Worm (Caenorhabditis elegans) whole organism, mixed stage, embryonic: ENCODE results near the gene vab-7.
A peak's percentile ranks its signal among the peaks of the same experiment; 100 is the strongest.

Experiments
- M03D4.4 ChIP-seq: sonication (generic microtip); optimal IDR thresholded peaks from 2 replicates; lab custom pipeline; 2017; ENCODE audit warnings: mild to moderate bottlenecking, missing genetic modification characterization, missing compliant biosample characterization
- bed-3 ChIP-seq: fragments of 200-800 bp; sonication (Bioruptor generic); optimal IDR thresholded peaks from 3 replicates; lab custom pipeline; 2018; ENCODE audit warnings: mild to moderate bottlenecking, missing genetic modification characterization, moderate library complexity, missing compliant biosample characterization
- blmp-1 ChIP-seq: fragments of 150-350 bp; optimal IDR thresholded peaks from 2 replicates; lab custom pipeline; 2014; ENCODE audit warnings: missing biosample characterization, missing genetic modification characterization
- ceh-39 ChIP-seq: fragments of 150-350 bp; optimal IDR thresholded peaks from 2 replicates; lab custom pipeline; 2014; ENCODE audit warnings: missing biosample characterization, missing genetic modification characterization
- ceh-43 ChIP-seq: fragments of 200-800 bp; sonication (Bioruptor generic); optimal IDR thresholded peaks from 2 replicates; lab custom pipeline; 2018; ENCODE audit warnings: mild to moderate bottlenecking, missing genetic modification characterization, moderate library complexity, missing compliant biosample characterization
- ceh-83 ChIP-seq: fragments of 200-800 bp; sonication (Bioruptor generic); optimal IDR thresholded peaks from 2 replicates; lab custom pipeline; 2018; ENCODE audit warnings: mild to moderate bottlenecking, missing genetic modification characterization, missing compliant biosample characterization
- ces-1 ChIP-seq: fragments of 150-350 bp; optimal IDR thresholded peaks from 2 replicates; lab custom pipeline; 2014; ENCODE audit warnings: missing biosample characterization, missing genetic modification reagents, missing genetic modification characterization
- cnd-1 ChIP-seq: fragments of 200-800 bp; sonication (Bioruptor generic); optimal IDR thresholded peaks from 2 replicates; lab custom pipeline; 2018; ENCODE audit warnings: mild to moderate bottlenecking, missing genetic modification characterization, missing compliant biosample characterization
- drap-1 ChIP-seq: fragments of 200-800 bp; sonication (Bioruptor generic); optimal IDR thresholded peaks from 3 replicates; lab custom pipeline; 2018; ENCODE audit warnings: mild to moderate bottlenecking, missing genetic modification characterization, missing compliant biosample characterization
- elt-1 ChIP-seq: sonication (generic microtip); optimal IDR thresholded peaks from 2 replicates; lab custom pipeline; 2017; ENCODE audit warnings: missing genetic modification characterization, mild to moderate bottlenecking, missing compliant biosample characterization, antibody characterized with exemption, moderate library complexity, borderline replicate concordance; ENCODE audit not compliant: insufficient read depth
- elt-3 ChIP-seq: fragments of 150-350 bp; optimal IDR thresholded peaks from 2 replicates; lab custom pipeline; 2014; ENCODE audit warnings: missing biosample characterization, missing genetic modification characterization
- flh-1 ChIP-seq: fragments of 200-800 bp; sonication (Bioruptor generic); optimal IDR thresholded peaks from 2 replicates; lab custom pipeline; 2018; ENCODE audit warnings: mild to moderate bottlenecking, missing genetic modification characterization, moderate library complexity, missing compliant biosample characterization
- hlh-1 ChIP-seq: fragments of 150-350 bp; optimal IDR thresholded peaks from 2 replicates; lab custom pipeline; 2014; ENCODE audit warnings: missing biosample characterization, missing genetic modification reagents, missing genetic modification characterization
- lin-13 ChIP-seq: fragments of 150-350 bp; optimal IDR thresholded peaks from 2 replicates; lab custom pipeline; 2014; ENCODE audit warnings: missing biosample characterization, missing genetic modification characterization
- lin-32 ChIP-seq: fragments of 200-800 bp; sonication (Bioruptor generic); optimal IDR thresholded peaks from 2 replicates; lab custom pipeline; 2018; ENCODE audit warnings: mild to moderate bottlenecking, missing genetic modification characterization, missing compliant biosample characterization
- mab-5 ChIP-seq: fragments of 150-350 bp; optimal IDR thresholded peaks from 2 replicates; lab custom pipeline; 2014; ENCODE audit warnings: missing biosample characterization, missing genetic modification characterization
- mep-1 ChIP-seq: fragments of 150-350 bp; optimal IDR thresholded peaks from 2 replicates; lab custom pipeline; 2017; ENCODE audit warnings: missing biosample characterization, missing genetic modification reagents, missing genetic modification characterization, inconsistent platforms
- mls-2 ChIP-seq: sonication (generic microtip); optimal IDR thresholded peaks from 2 replicates; lab custom pipeline; 2016; ENCODE audit warnings: mild to moderate bottlenecking, missing genetic modification characterization, moderate library complexity, missing compliant biosample characterization
- nhr-12 ChIP-seq: fragments of 150-350 bp; optimal IDR thresholded peaks from 2 replicates; lab custom pipeline; 2014; ENCODE audit warnings: missing biosample characterization, missing genetic modification characterization
- nhr-2 ChIP-seq: fragments of 150-350 bp; optimal IDR thresholded peaks from 2 replicates; lab custom pipeline; 2014; ENCODE audit warnings: missing biosample characterization, missing genetic modification characterization
- nhr-237 ChIP-seq: fragments of 150-350 bp; optimal IDR thresholded peaks from 2 replicates; lab custom pipeline; 2014; ENCODE audit warnings: missing biosample characterization, missing genetic modification characterization
- nhr-28 ChIP-seq: fragments of 150-350 bp; optimal IDR thresholded peaks from 2 replicates; lab custom pipeline; 2014; ENCODE audit warnings: missing biosample characterization, missing genetic modification characterization
- nhr-76 ChIP-seq: sonication (generic microtip); optimal IDR thresholded peaks from 2 replicates; lab custom pipeline; 2017; ENCODE audit warnings: missing biosample characterization, missing genetic modification characterization
- pha-4 ChIP-seq: fragments of 150-350 bp; optimal IDR thresholded peaks from 2 replicates; lab custom pipeline; 2018; ENCODE audit warnings: missing biosample characterization, missing genetic modification reagents, missing genetic modification characterization
- sem-2 ChIP-seq: fragments of 200-800 bp; sonication (Bioruptor generic); optimal IDR thresholded peaks from 2 replicates; lab custom pipeline; 2018; ENCODE audit warnings: mild to moderate bottlenecking, missing genetic modification characterization, missing compliant biosample characterization
- snpc-4 ChIP-seq: fragments of 150-350 bp; optimal IDR thresholded peaks from 2 replicates; lab custom pipeline; 2014; ENCODE audit warnings: missing biosample characterization, missing genetic modification characterization
- sptf-1 ChIP-seq: sonication (generic microtip); optimal IDR thresholded peaks from 2 replicates; lab custom pipeline; 2017; ENCODE audit warnings: mild to moderate bottlenecking, missing genetic modification characterization, moderate library complexity, missing compliant biosample characterization
- unc-120 ChIP-seq: sonication (generic microtip); optimal IDR thresholded peaks from 2 replicates; lab custom pipeline; 2017; ENCODE audit warnings: missing genetic modification characterization, missing compliant biosample characterization; ENCODE audit not compliant: poor library complexity, severe bottlenecking
- unc-39 ChIP-seq: fragments of 150-350 bp; optimal IDR thresholded peaks from 2 replicates; lab custom pipeline; 2014; ENCODE audit warnings: missing biosample characterization, missing genetic modification characterization
- unc-62 ChIP-seq: fragments of 150-350 bp; optimal IDR thresholded peaks from 2 replicates; lab custom pipeline; 2014; ENCODE audit warnings: missing biosample characterization, missing genetic modification reagents, missing genetic modification characterization
- ztf-11 ChIP-seq: fragments of 150-350 bp; optimal IDR thresholded peaks from 2 replicates; lab custom pipeline; 2014; ENCODE audit warnings: missing biosample characterization, missing genetic modification characterization

vab-7 gene

DNA sequence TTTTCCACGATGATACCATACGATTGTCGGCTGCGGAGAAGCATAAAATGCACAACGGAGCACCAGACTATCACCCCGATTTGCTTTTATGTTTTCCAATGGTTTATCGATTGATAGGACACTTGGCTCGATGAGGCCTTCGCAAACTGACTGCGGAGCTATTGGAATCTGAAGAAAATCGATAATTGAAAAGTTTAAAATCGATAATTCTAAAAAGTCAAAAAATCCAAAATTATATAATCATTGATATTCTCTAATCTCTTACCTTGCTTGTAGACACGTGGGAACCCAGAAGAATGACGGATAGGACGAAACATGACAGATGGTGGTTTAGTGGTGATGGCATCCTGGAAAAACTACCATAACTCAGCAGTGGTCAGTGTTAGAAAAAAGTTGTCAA is 33.0 kb downstream of the vab-7 start, which contains the start of gene zig-5:
zig-5 (minus strand) TSS at position 349 of the 400 bp plus-strand sequence.
- TF ChIP-seq flh-1 (GFP tag; lab: Kevin White, UChicago) (no peak), nhr-76 (tag; lab: Kevin White, UChicago) (no peak), nhr-12 (tag; lab: Kevin White, UChicago) (no peak), unc-120 (tag; lab: Kevin White, UChicago) (no peak), mab-5 (no peak), ceh-39 (no peak), ceh-43 (GFP tag; lab: Kevin White, UChicago) (no peak), drap-1 (GFP tag; lab: Kevin White, UChicago) (no peak), pha-4 (tag; lab: Kevin White, UChicago) (no peak), ces-1 (no peak), lin-32 (no peak), cnd-1 (no peak), hlh-1 (tag; lab: Kevin White, UChicago) (no peak), sem-2 (no peak), unc-39 (tag; lab: Kevin White, UChicago) (no peak), ztf-11 (no peak), lin-13 (tag; lab: Kevin White, UChicago) (no peak), bed-3 (GFP tag; lab: Kevin White, UChicago) (no peak)
- TF ChIP-seq, all 35 proteins: peak for 0

DNA sequence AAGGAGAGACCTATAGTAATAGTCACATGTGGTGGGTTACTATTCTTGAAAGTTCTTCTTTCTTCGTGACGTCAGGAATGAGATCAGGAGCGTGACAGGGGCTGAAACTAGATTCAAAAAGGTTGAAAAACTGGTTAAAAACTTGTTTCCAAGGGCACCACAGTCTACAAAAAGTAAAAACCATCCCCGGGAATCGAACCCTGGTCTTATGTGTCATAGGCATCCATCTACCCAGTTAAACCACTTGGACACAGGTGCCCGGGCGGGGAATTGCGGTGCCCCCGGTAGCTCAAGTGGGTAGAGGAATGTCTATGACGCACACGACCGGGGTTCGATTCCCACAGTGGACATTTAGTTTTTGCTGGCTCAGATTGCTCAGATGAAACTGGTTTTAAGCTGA is 37.1 kb downstream of the vab-7 start:
- TF ChIP-seq sptf-1 (tag; lab: Kevin White, UChicago) (no peak), sem-2 (no peak), nhr-76 (tag; lab: Kevin White, UChicago) (no peak), mls-2 (tag; lab: Kevin White, UChicago) (no peak), ztf-11 (no peak), blmp-1 (tag; lab: Kevin White, UChicago) (no peak)

DNA sequence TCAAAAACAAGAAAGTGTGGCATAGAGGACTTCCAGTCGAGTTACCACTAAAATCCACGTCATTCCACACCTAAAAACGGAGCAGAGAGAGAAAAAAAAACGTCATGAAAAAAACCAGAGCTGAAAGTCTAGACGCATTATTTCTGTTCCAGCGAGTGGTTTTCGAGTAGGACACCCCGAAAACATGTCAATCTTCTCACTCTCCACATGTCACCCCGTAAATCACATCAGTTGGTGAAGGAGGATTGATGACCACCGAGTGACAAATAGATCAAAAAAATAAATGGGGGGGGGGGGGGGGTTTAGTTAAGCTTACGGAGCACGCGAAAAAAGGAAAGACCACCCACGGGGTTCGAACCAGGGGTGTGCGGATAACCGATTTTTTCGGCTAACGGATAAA is 37.6 kb downstream of the vab-7 start:
- no peak for TF ChIP-seq mab-5
- TF ChIP-seq flh-1 (GFP tag; lab: Kevin White, UChicago) = no peak
- peak; percentile 22 for TF ChIP-seq unc-62 (GFP tag; lab: Kevin White, UChicago)
- TF ChIP-seq M03D4.4 (tag; lab: Kevin White, UChicago) = no peak

DNA sequence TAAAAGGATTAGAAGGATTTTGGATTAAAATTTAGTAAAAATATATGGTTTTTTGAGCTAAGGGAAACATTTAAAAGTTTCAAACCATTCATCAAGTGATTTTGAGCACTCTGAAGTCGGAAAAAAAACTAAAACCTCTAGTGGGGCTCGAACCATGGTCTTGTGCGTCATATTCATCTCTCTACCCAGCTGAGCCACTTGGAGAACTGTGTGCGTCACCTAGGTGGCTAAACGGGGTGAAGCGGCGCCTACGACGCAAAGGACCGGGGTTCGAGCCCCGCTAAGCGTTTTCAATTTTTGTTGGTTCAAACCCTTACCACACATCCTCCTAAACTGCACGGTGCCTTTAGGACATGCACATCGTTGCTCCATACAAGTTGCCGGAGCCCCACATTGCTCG is 40.2 kb downstream of the vab-7 start:
- no peak for TF ChIP-seq elt-1 (tag; lab: Kevin White, UChicago)
- TF ChIP-seq elt-3 (tag; lab: Kevin White, UChicago) = no peak
- TF ChIP-seq lin-32 = no peak
- no peak for TF ChIP-seq hlh-1 (tag; lab: Kevin White, UChicago)
- TF ChIP-seq nhr-2 (tag; lab: Kevin White, UChicago) = no peak
- TF ChIP-seq mab-5 = no peak
- TF ChIP-seq nhr-237 (tag; lab: Kevin White, UChicago) = no peak
- TF ChIP-seq unc-62 (GFP tag; lab: Kevin White, UChicago) = no peak
- TF ChIP-seq mls-2 (tag; lab: Kevin White, UChicago) = no peak
- no peak for TF ChIP-seq bed-3 (GFP tag; lab: Kevin White, UChicago)
- no peak for TF ChIP-seq mep-1 (tag; lab: Kevin White, UChicago)
- TF ChIP-seq ceh-43 (GFP tag; lab: Kevin White, UChicago) = no peak
- no peak for TF ChIP-seq ces-1
- TF ChIP-seq ceh-83 = no peak
- no peak for TF ChIP-seq snpc-4
- no peak for TF ChIP-seq drap-1 (GFP tag; lab: Kevin White, UChicago)
- no peak for TF ChIP-seq lin-13 (tag; lab: Kevin White, UChicago)

DNA sequence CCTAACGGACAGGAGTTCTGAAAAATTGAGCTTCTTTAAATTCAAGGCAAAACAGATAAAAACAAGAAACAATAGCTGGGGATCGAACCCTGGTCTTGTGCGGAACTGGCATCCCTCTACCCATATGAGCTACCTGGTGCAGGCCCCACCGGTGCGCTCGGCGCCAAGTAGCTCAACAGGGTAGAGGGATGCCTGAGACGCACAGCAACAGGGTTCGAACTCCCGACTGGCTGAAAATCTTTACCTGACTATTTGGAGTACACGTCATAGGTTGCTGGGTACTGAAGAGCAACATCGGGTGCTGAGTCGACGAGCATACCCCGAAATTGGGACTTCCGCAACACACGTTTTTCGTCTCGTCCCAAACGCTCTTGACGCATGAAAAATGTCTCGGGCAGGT is 42.8 kb downstream of the vab-7 start:
- no peak for TF ChIP-seq cnd-1
- TF ChIP-seq mls-2 (tag; lab: Kevin White, UChicago) = no peak
- no peak for TF ChIP-seq lin-32
- TF ChIP-seq ceh-39 = no peak
- TF ChIP-seq nhr-28 = no peak
- TF ChIP-seq bed-3 (GFP tag; lab: Kevin White, UChicago) = no peak
- TF ChIP-seq mep-1 (tag; lab: Kevin White, UChicago) = no peak
- no peak for TF ChIP-seq nhr-12 (tag; lab: Kevin White, UChicago)
- TF ChIP-seq ces-1 = no peak
